Fruit fly (Drosophila melanogaster): ENCODE results near the gene Dd.

Dd gene

DNA sequence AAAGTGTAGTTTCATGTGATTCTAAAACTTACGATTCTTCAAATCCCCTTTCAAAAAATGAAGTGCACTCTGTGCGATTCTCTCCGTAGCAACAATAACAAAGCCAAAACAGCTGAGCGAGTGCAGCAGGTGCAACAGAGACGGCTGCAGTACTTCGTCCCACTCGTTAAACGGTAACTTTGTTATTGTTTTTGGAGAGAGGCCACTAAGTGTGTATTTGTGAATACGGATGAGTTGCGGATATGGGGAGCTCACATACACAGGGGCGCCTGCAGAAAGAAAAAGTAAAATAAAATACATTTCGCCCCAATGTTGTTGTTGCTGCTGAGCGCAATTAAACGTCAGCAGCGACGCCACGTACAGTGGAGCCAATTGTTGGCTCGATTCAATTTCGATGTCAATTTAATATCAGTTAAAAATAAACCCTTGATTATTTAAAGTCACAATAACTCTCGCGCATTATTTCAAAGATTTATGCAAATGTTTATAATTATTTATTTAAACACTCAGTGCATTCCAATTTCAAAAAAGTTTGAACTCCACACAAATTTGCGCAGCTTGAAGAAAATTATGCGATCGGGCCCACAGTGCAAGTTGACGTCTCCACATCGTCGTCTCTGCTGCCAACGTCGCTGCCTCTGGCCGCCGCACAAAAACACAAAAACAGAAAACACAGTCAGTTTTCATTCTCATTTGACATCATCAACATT, 43.7 kb upstream of the Dd start (continued):
- peak; percentile 95 for TF ChIP-seq peb (GFP tag; IDR thresholded peaks at IDR 0.05)
- TF ChIP-seq CG15479 (GFP tag; optimal IDR thresholded peaks at IDR 0.05), result peak; percentile 27
- TF ChIP-seq Ptx1 (GFP tag; IDR thresholded peaks at IDR 0.05), result peak; percentile 97
- TF ChIP-seq row (GFP tag; IDR thresholded peaks at IDR 0.05), result peak; percentile 97
- TF ChIP-seq schlank (tag; optimal IDR thresholded peaks at IDR 0.05), result peak; percentile 98
- peak; percentile 94 for TF ChIP-seq sqz (GFP tag; optimal IDR thresholded peaks at IDR 0.05)
- TF ChIP-seq Dip3 (GFP tag; optimal IDR thresholded peaks at IDR 0.05), result peak; percentile 93
- peak; percentile 80 for TF ChIP-seq CG1024 (GFP tag; IDR thresholded peaks at IDR 0.05)
- TF ChIP-seq Scr (GFP tag; IDR thresholded peaks at IDR 0.05; ENCODE audit: partially characterized antibody), result no peak
- peak; percentile 93 for TF ChIP-seq CG16863 (GFP tag; optimal IDR thresholded peaks at IDR 0.05)
- peak; percentile 93 for TF ChIP-seq Rx (GFP tag; IDR thresholded peaks at IDR 0.05)
- peak; percentile 86; the same call in 2 of the 3 replicates for TF ChIP-seq otp (GFP tag; IDR thresholded peaks at IDR 0.05)
- no peak for TF ChIP-seq zen2 (GFP tag; IDR thresholded peaks at IDR 0.05; ENCODE audit: partially characterized antibody)
- peak; percentile 97 for TF ChIP-seq Hr3 (GFP tag; optimal IDR thresholded peaks at IDR 0.05)
- TF ChIP-seq CG1602 (GFP tag; optimal IDR thresholded peaks at IDR 0.05), result peak; percentile 95
- peak; percentile 71 for TF ChIP-seq ab (GFP tag; optimal IDR thresholded peaks at IDR 0.05)
- peak; percentile 99 for TF ChIP-seq Ets65A (GFP tag)
- TF ChIP-seq Lpt (GFP tag; optimal IDR thresholded peaks at IDR 0.05), result no peak
- peak; percentile 89 for TF ChIP-seq CG2199 (GFP tag; IDR thresholded peaks at IDR 0.05)
- TF ChIP-seq CG4854 (GFP tag; optimal IDR thresholded peaks at IDR 0.05), result peak; percentile 94
- peak; percentile 97 for TF ChIP-seq odd (GFP tag; optimal IDR thresholded peaks at IDR 0.05)
- peak; percentile 95 for TF ChIP-seq ci (GFP tag; IDR thresholded peaks at IDR 0.05)
- peak; percentile 92 for TF ChIP-seq en (GFP tag; optimal IDR thresholded peaks at IDR 0.05)
- TF ChIP-seq CG13424 (tag; optimal IDR thresholded peaks at IDR 0.05), result peak; percentile 99
- TF ChIP-seq dmrt99B (tag; optimal IDR thresholded peaks at IDR 0.05), result peak; percentile 99
- TF ChIP-seq sr (GFP tag; IDR thresholded peaks at IDR 0.05), result peak; percentile 72
- peak; percentile 86 for TF ChIP-seq btn (GFP tag; optimal IDR thresholded peaks at IDR 0.05)
- peak; percentile 97 for TF ChIP-seq CG14014 (GFP tag; IDR thresholded peaks at IDR 0.05)
- TF ChIP-seq Atf3 (GFP tag; optimal IDR thresholded peaks at IDR 0.05), result peak; percentile 91
- TF ChIP-seq bbx (GFP tag; IDR thresholded peaks at IDR 0.05; ENCODE audit: partially characterized antibody), result peak; percentile 56; the same call in 1 of the 2 replicates
- TF ChIP-seq Hmx (GFP tag; optimal IDR thresholded peaks at IDR 0.05), result peak; percentile 87
- TF ChIP-seq trh (GFP tag; optimal IDR thresholded peaks at IDR 0.05), result peak; percentile 94
- peak; percentile 91 for TF ChIP-seq ap (GFP tag; IDR thresholded peaks at IDR 0.05)
- TF ChIP-seq Gug (GFP tag; IDR thresholded peaks at IDR 0.05), result peak; percentile 94
- peak; percentile 86 for TF ChIP-seq Nf-YB (GFP tag; optimal IDR thresholded peaks at IDR 0.05)
- peak; percentile 93 for TF ChIP-seq CG9437 (GFP tag; optimal IDR thresholded peaks at IDR 0.05)
- peak; percentile 93 for TF ChIP-seq YL-1 (GFP tag; optimal IDR thresholded peaks at IDR 0.05)
- peak; percentile 95 for TF ChIP-seq CG30431 (GFP tag; optimal IDR thresholded peaks at IDR 0.05)
- TF ChIP-seq dpn (GFP tag; optimal IDR thresholded peaks at IDR 0.05), result peak; percentile 97 to 98
- peak; percentile 96 for TF ChIP-seq CG7786 (GFP tag; optimal IDR thresholded peaks at IDR 0.05)
- TF ChIP-seq run (tag; optimal IDR thresholded peaks at IDR 0.05), result peak; percentile 96
- TF ChIP-seq cwo (GFP tag; optimal IDR thresholded peaks at IDR 0.05), result peak; percentile 96
- TF ChIP-seq crp (GFP tag; optimal IDR thresholded peaks at IDR 0.05), result peak in 1 of 2 experiments; percentile 56
- peak; percentile 91 for TF ChIP-seq CG10462 (GFP tag; optimal IDR thresholded peaks at IDR 0.05)
- no peak for TF ChIP-seq CG2129 (GFP tag; IDR thresholded peaks at IDR 0.05; ENCODE audit: partially characterized antibody)
- peak; percentile 97 for TF ChIP-seq Dbx (GFP tag; IDR thresholded peaks at IDR 0.05)
- peak; percentile 98 for TF ChIP-seq tap (tag; optimal IDR thresholded peaks at IDR 0.05)
- TF ChIP-seq ttk (GFP tag; IDR thresholded peaks at IDR 0.05), result peak; percentile 94
- TF ChIP-seq Myb (GFP tag; optimal IDR thresholded peaks at IDR 0.05), result peak; percentile 83
- peak; percentile 92 for TF ChIP-seq CG7987 (GFP tag; optimal IDR thresholded peaks at IDR 0.05)

All from whole organism, embryonic.